Worm (Caenorhabditis elegans) whole organism, young adult: ENCODE results near the gene rpac-19.

Experiments used
- B0019.2 ChIP-seq: fragments of 200-800 bp; sonication (Bioruptor generic); conservative IDR thresholded peaks from 2 replicates; pipeline ENCODE4 v1.3.6; 2022; ENCODE audit warnings: missing genetic modification reagents, missing genetic modification characterization, missing compliant biosample characterization
- B0261.1 ChIP-seq: sonication (generic microtip); optimal IDR thresholded peaks from 2 replicates; lab custom pipeline; 2016; ENCODE audit warnings: mild to moderate bottlenecking, missing genetic modification characterization, moderate library complexity, missing compliant biosample characterization
- B0336.3 ChIP-seq: fragments of 200-800 bp; sonication (Bioruptor generic); IDR thresholded peaks from 2 replicates; pipeline ENCODE4 v1.3.6; 2022; ENCODE audit warnings: missing genetic modification characterization, missing compliant biosample characterization
- F22D6.2 ChIP-seq: sonication (generic microtip); optimal IDR thresholded peaks from 2 replicates; lab custom pipeline; 2016; ENCODE audit warnings: mild to moderate bottlenecking, missing genetic modification characterization, missing compliant biosample characterization
- F49E8.2 ChIP-seq: sonication (generic microtip); optimal IDR thresholded peaks from 3 replicates; lab custom pipeline; 2017; ENCODE audit warnings: missing genetic modification characterization, mild to moderate bottlenecking, missing compliant biosample characterization, antibody characterized with exemption, moderate library complexity; ENCODE audit not compliant: insufficient read depth
- F57C9.4 ChIP-seq: sonication (generic microtip); optimal IDR thresholded peaks from 2 replicates; lab custom pipeline; 2017; ENCODE audit warnings: mild to moderate bottlenecking, missing genetic modification characterization, missing compliant biosample characterization
- Y53F4B.3 ChIP-seq: fragments of 200-800 bp; sonication (Bioruptor generic); IDR thresholded peaks from 2 replicates; pipeline ENCODE4 v1.3.6; 2022; ENCODE audit warnings: missing genetic modification reagents, missing genetic modification characterization, missing compliant biosample characterization
- aptf-3 ChIP-seq: fragments of 200-800 bp; sonication (Bioruptor generic); IDR thresholded peaks from 2 replicates; pipeline ENCODE4 v1.3.6; 2022; ENCODE audit warnings: missing genetic modification characterization, missing compliant biosample characterization
- atf-7 ChIP-seq: sonication (generic microtip); optimal IDR thresholded peaks from 2 replicates; lab custom pipeline; 2017; ENCODE audit warnings: mild to moderate bottlenecking, missing genetic modification characterization, missing compliant biosample characterization
- bed-1 ChIP-seq: fragments of 200-800 bp; sonication (Bioruptor generic); IDR thresholded peaks from 2 replicates; pipeline ENCODE4 v1.3.6; 2022; ENCODE audit warnings: missing genetic modification reagents, missing genetic modification characterization, missing compliant biosample characterization
- cebp-1 ChIP-seq, 2 experiments: fragments of 200-800 bp in 1 of 2; sonication (Bioruptor generic) in 1 of 2; sonication (generic microtip) in 1 of 2; IDR thresholded peaks in 1 of 2; optimal IDR thresholded peaks in 1 of 2; 2 replicates each; pipeline versions ENCODE4 v1.3.6 to Lab custom; 2017 to 2022; ENCODE audit warnings: missing compliant biosample characterization in 2 of 2, missing genetic modification characterization in 2 of 2, mild to moderate bottlenecking in 1 of 2, missing genetic modification reagents in 1 of 2, moderate library complexity in 1 of 2
- ceh-27 ChIP-seq: fragments of 200-800 bp; sonication (Bioruptor generic); optimal IDR thresholded peaks from 2 replicates; lab custom pipeline; 2018; ENCODE audit warnings: mild to moderate bottlenecking, missing genetic modification characterization, moderate library complexity, missing compliant biosample characterization
- ceh-79 ChIP-seq: sonication (generic microtip); optimal IDR thresholded peaks from 2 replicates; lab custom pipeline; 2017; ENCODE audit warnings: mild to moderate bottlenecking, missing genetic modification characterization, missing compliant biosample characterization
- ceh-91 ChIP-seq: fragments of 200-800 bp; sonication (Bioruptor generic); IDR thresholded peaks from 2 replicates; pipeline ENCODE4 v1.3.6; 2022; ENCODE audit warnings: missing genetic modification reagents, missing genetic modification characterization, missing compliant biosample characterization
- efl-1 ChIP-seq: fragments of 150-350 bp; optimal IDR thresholded peaks from 2 replicates; lab custom pipeline; 2014; ENCODE audit warnings: missing biosample characterization, missing genetic modification reagents, missing genetic modification characterization
- gei-17 ChIP-seq: fragments of 200-800 bp; sonication (Bioruptor generic); optimal IDR thresholded peaks from 2 replicates; lab custom pipeline; 2018; ENCODE audit warnings: mild to moderate bottlenecking, missing genetic modification characterization, missing compliant biosample characterization
- hlh-12 ChIP-seq: sonication (generic microtip); optimal IDR thresholded peaks from 2 replicates; lab custom pipeline; 2016; ENCODE audit warnings: missing genetic modification characterization, missing compliant biosample characterization
- hmg-1.2 ChIP-seq: fragments of 200-800 bp; sonication (Bioruptor generic); IDR thresholded peaks from 2 replicates; pipeline ENCODE4 v1.3.6; 2022; ENCODE audit warnings: missing genetic modification reagents, missing genetic modification characterization, missing compliant biosample characterization
- hsf-1 ChIP-seq: fragments of 200-800 bp; sonication (Bioruptor generic); IDR thresholded peaks from 2 replicates; pipeline ENCODE4 v1.3.6; 2022; ENCODE audit warnings: missing genetic modification reagents, missing genetic modification characterization, missing compliant biosample characterization
- lin-54 ChIP-seq: fragments of 200-800 bp; sonication (Bioruptor generic); optimal IDR thresholded peaks from 2 replicates; lab custom pipeline; 2018; ENCODE audit warnings: mild to moderate bottlenecking, missing genetic modification characterization, missing compliant biosample characterization
- madf-3 ChIP-seq: fragments of 200-800 bp; sonication (Bioruptor generic); IDR thresholded peaks from 2 replicates; pipeline ENCODE4 v1.3.6; 2022; ENCODE audit warnings: missing genetic modification reagents, missing genetic modification characterization, missing compliant biosample characterization
- nhr-179 ChIP-seq: sonication (generic microtip); optimal IDR thresholded peaks from 2 replicates; lab custom pipeline; 2016; ENCODE audit warnings: mild to moderate bottlenecking, missing genetic modification characterization, missing compliant biosample characterization
- pha-4 ChIP-seq: fragments of 150-350 bp; sonication (generic microtip); optimal IDR thresholded peaks from 2 replicates; lab custom pipeline; 2014; ENCODE audit warnings: missing biosample characterization, missing genetic modification reagents, missing genetic modification characterization
- rec-8 ChIP-seq, 2 experiments: sonication (generic microtip); optimal IDR thresholded peaks; 2 replicates each; lab custom pipeline; 2016; ENCODE audit warnings: mild to moderate bottlenecking in 2 of 2, missing genetic modification characterization in 2 of 2, missing genetic modification reagents in 2 of 2, missing genotype in 2 of 2, missing biosample characterization in 1 of 2, missing compliant biosample characterization in 1 of 2, moderate library complexity in 1 of 2
- repo-1 ChIP-seq: sonication (generic microtip); optimal IDR thresholded peaks from 2 replicates; lab custom pipeline; 2017; ENCODE audit warnings: mild to moderate bottlenecking, missing genetic modification characterization, missing compliant biosample characterization
- snpc-1.1 ChIP-seq: sonication (generic microtip); optimal IDR thresholded peaks from 2 replicates; lab custom pipeline; 2017; ENCODE audit warnings: missing genetic modification characterization, mild to moderate bottlenecking, missing compliant biosample characterization, antibody characterized with exemption, moderate library complexity, missing genotype, missing genetic modification reagents; ENCODE audit not compliant: insufficient read depth
- snpc-1.3 ChIP-seq: sonication (generic microtip); optimal IDR thresholded peaks from 2 replicates; lab custom pipeline; 2017; ENCODE audit warnings: missing genetic modification characterization, mild to moderate bottlenecking, missing compliant biosample characterization, antibody characterized with exemption, moderate library complexity, missing genotype, missing genetic modification reagents; ENCODE audit not compliant: insufficient read depth
- snpc-4 ChIP-seq, 5 experiments: fragments of 150-350 bp in 1 of 5; sonication (generic microtip) in 4 of 5; optimal IDR thresholded peaks; 2 replicates each; lab custom pipeline; 2014 to 2018; ENCODE audit warnings: missing genetic modification characterization in 5 of 5, missing biosample characterization in 3 of 5, antibody characterized with exemption in 2 of 5, mild to moderate bottlenecking in 2 of 5, missing compliant biosample characterization in 2 of 5, missing genotype in 2 of 5, moderate library complexity in 2 of 5, missing genetic modification reagents in 1 of 5
- sptf-2 ChIP-seq: fragments of 200-800 bp; sonication (Bioruptor generic); optimal IDR thresholded peaks from 2 replicates; lab custom pipeline; 2018; ENCODE audit warnings: mild to moderate bottlenecking, missing genetic modification characterization, missing compliant biosample characterization
- tbx-9 ChIP-seq: sonication (generic microtip); optimal IDR thresholded peaks from 2 replicates; lab custom pipeline; 2016; ENCODE audit warnings: borderline replicate concordance, missing genetic modification characterization, inconsistent platforms, missing compliant biosample characterization
- zfh-2 ChIP-seq: fragments of 200-800 bp; sonication (Bioruptor generic); conservative IDR thresholded peaks from 2 replicates; pipeline ENCODE4 v1.3.6; 2022; ENCODE audit warnings: missing genetic modification reagents, missing genetic modification characterization, missing compliant biosample characterization
- ztf-18 ChIP-seq: sonication (generic microtip); optimal IDR thresholded peaks from 2 replicates; lab custom pipeline; 2016; ENCODE audit warnings: missing genotype, mild to moderate bottlenecking, missing genetic modification characterization, missing compliant biosample characterization
- ztf-22 ChIP-seq: fragments of 200-800 bp; sonication (Bioruptor generic); optimal IDR thresholded peaks from 2 replicates; lab custom pipeline; 2018; ENCODE audit warnings: mild to moderate bottlenecking, missing genetic modification characterization, moderate library complexity, missing compliant biosample characterization
- ztf-6 ChIP-seq: fragments of 200-800 bp; sonication (Bioruptor generic); IDR thresholded peaks from 2 replicates; pipeline ENCODE4 v1.3.6; 2022; ENCODE audit warnings: missing genetic modification reagents, missing genetic modification characterization, missing compliant biosample characterization

rpac-19 gene

ce11 chrIII:9600645-9601044 is 29.0 kb downstream of the rpac-19 start, which contains the start of gene F58A4.2:
F58A4.2 (minus strand) TSS chrIII:9600745.
- TF ChIP-seq B0019.2, result no peak
- peak; percentile 26 for TF ChIP-seq efl-1 (GFP tag; lab: Kevin White, UChicago)
- TF ChIP-seq, all 124 proteins: peak for 1

- TF ChIP-seq tbx-9 (tag; lab: Kevin White, UChicago), result no peak
- no peak for TF ChIP-seq hmg-1.2
- TF ChIP-seq pha-4 (tag; lab: Kevin White, UChicago), result no peak
- TF ChIP-seq rec-8 (tag; optimal IDR thresholded peaks at IDR 0.05; lab: Kevin White, UChicago), result no peak
- no peak for TF ChIP-seq madf-3 (GFP tag; lab: Robert Waterston, UW)
- TF ChIP-seq F22D6.2, result no peak
- TF ChIP-seq ztf-6 (GFP tag; lab: Robert Waterston, UW), result no peak
- no peak for TF ChIP-seq ceh-91
- no peak for TF ChIP-seq snpc-1.1 (tag; lab: Kevin White, UChicago)
Observed at ce11 chrIII:9598168-9598567, 31.5 kb downstream of the rpac-19 start, which contains the start of gene F58A4.1. F58A4.1 (plus strand) TSS chrIII:9598468.

- TF ChIP-seq gei-17 (GFP tag; lab: Kevin White, UChicago) (no peak), Y53F4B.3 (GFP tag; lab: Robert Waterston, UW) (no peak), cebp-1 (GFP tag; IDR thresholded peaks at IDR 0.05; lab: Robert Waterston, UW) (no peak), cebp-1 (tag; optimal IDR thresholded peaks at IDR 0.05; lab: Kevin White, UChicago) (no peak), sptf-2 (GFP tag; lab: Kevin White, UChicago) (no peak), atf-7 (tag; lab: Kevin White, UChicago) (no peak), snpc-4 (GFP tag; optimal IDR thresholded peaks at IDR 0.05; lab: Kevin White, UChicago) (no peak), snpc-4 (tag; optimal IDR thresholded peaks at IDR 0.05; lab: Kevin White, UChicago) (no peak), hlh-12 (tag; lab: Kevin White, UChicago) (no peak), hsf-1 (GFP tag; lab: Robert Waterston, UW) (no peak), bed-1 (GFP tag; lab: Robert Waterston, UW) (no peak), F49E8.2 (no peak), B0261.1 (tag; lab: Kevin White, UChicago) (no peak), snpc-1.3 (no peak), ceh-79 (no peak), repo-1 (tag; lab: Kevin White, UChicago) (no peak), ceh-27 (GFP tag; lab: Kevin White, UChicago) (no peak), zfh-2 (no peak), ztf-22 (GFP tag; lab: Kevin White, UChicago) (no peak), ztf-18 (no peak), nhr-179 (tag; lab: Kevin White, UChicago) (no peak)
- TF ChIP-seq, all 124 proteins: peak for 0
Observed at ce11 chrIII:9597044-9597443, 32.6 kb downstream of the rpac-19 start, which contains the start of gene C48B4.12. C48B4.12 (plus strand) TSS chrIII:9597344.

- TF ChIP-seq aptf-3 (GFP tag; lab: Robert Waterston, UW) (no peak), F57C9.4 (tag; lab: Kevin White, UChicago) (no peak), B0336.3 (GFP tag; lab: Robert Waterston, UW) (no peak), lin-54 (GFP tag; lab: Kevin White, UChicago) (no peak), bed-1 (GFP tag; lab: Robert Waterston, UW) (no peak), hlh-12 (tag; lab: Kevin White, UChicago) (no peak)
- TF ChIP-seq, all 124 proteins: peak for 0
Observed at ce11 chrIII:9595563-9595962, 34.1 kb downstream of the rpac-19 start, which contains the start of gene rom-2. rom-2 (minus strand) TSS chrIII:9595663.
